Fruit fly (Drosophila melanogaster) whole organism, embryonic: ENCODE results near the gene sau.

Experiments
- Abd-B ChIP-seq: fragments of 200-800 bp; sonication (Bioruptor generic); optimal IDR thresholded peaks from 2 replicates; lab custom pipeline; 2018; ENCODE audit warnings: missing biosample characterization, mild to moderate bottlenecking, missing genetic modification characterization, moderate library complexity
- CG10462 ChIP-seq: fragments of 200-800 bp; sonication (Bioruptor generic); optimal IDR thresholded peaks from 2 replicates; lab custom pipeline; 2016; ENCODE audit warnings: missing biosample characterization, missing genetic modification characterization
- CG10979 ChIP-seq: fragments of 200-800 bp; sonication (Bioruptor generic); optimal IDR thresholded peaks from 2 replicates; lab custom pipeline; 2018; ENCODE audit warnings: missing biosample characterization, mild to moderate bottlenecking, missing genetic modification characterization, moderate library complexity
- CG11696 ChIP-seq: fragments of 200-800 bp; sonication (Bioruptor generic); IDR thresholded peaks from 2 replicates; pipeline ENCODE4 v1.3.6; 2022; ENCODE audit warnings: missing biosample characterization, missing genetic modification characterization
- CG12071 ChIP-seq: fragments of 200-800 bp; sonication (Bioruptor generic); optimal IDR thresholded peaks from 3 replicates; lab custom pipeline; 2018; ENCODE audit warnings: missing biosample characterization, mild to moderate bottlenecking, missing genetic modification characterization
- CG1233 ChIP-seq: fragments of 200-800 bp; sonication (Bioruptor generic); optimal IDR thresholded peaks from 4 replicates; lab custom pipeline; 2018; ENCODE audit warnings: missing biosample characterization, mild to moderate bottlenecking, missing genetic modification characterization
- CG13775 ChIP-seq: fragments of 200-800 bp; sonication (Bioruptor generic); optimal IDR thresholded peaks from 3 replicates; lab custom pipeline; 2017; ENCODE audit warnings: missing biosample characterization, mild to moderate bottlenecking, missing genetic modification characterization
- CG1529 ChIP-seq: fragments of 200-800 bp; sonication (Bioruptor generic); optimal IDR thresholded peaks from 3 replicates; lab custom pipeline; 2018; ENCODE audit warnings: missing biosample characterization, missing genetic modification characterization
- CG15514 ChIP-seq: fragments of 200-800 bp; sonication (Bioruptor generic); optimal IDR thresholded peaks from 3 replicates; lab custom pipeline; 2017; ENCODE audit warnings: missing biosample characterization, missing genetic modification characterization, mild to moderate bottlenecking, moderate library complexity, missing genetic modification reagents
- CG17186 ChIP-seq: fragments of 200-800 bp; sonication (Bioruptor generic); optimal IDR thresholded peaks from 3 replicates; lab custom pipeline; 2017; ENCODE audit warnings: missing biosample characterization, missing genetic modification reagents, missing genetic modification characterization
- CG3065 ChIP-seq: fragments of 200-800 bp; sonication (Bioruptor generic); optimal IDR thresholded peaks from 2 replicates; lab custom pipeline; 2016; ENCODE audit warnings: missing biosample characterization, missing genetic modification characterization
- CG32767 ChIP-seq: fragments of 200-800 bp; sonication (Bioruptor generic); IDR thresholded peaks from 2 replicates; pipeline ENCODE4 v1.3.6; 2022; ENCODE audit warnings: missing biosample characterization, missing genetic modification characterization
- CG32772 ChIP-seq: fragments of 200-800 bp; sonication (Bioruptor generic); IDR thresholded peaks from 2 replicates; pipeline ENCODE4 v1.3.6; 2022; ENCODE audit warnings: missing biosample characterization, missing genetic modification characterization
- CG4282 ChIP-seq: fragments of 200-800 bp; sonication (Bioruptor generic); optimal IDR thresholded peaks from 2 replicates; lab custom pipeline; 2016; ENCODE audit warnings: missing biosample characterization, missing genetic modification characterization
- CG4328 ChIP-seq: fragments of 200-800 bp; sonication (Bioruptor generic); optimal IDR thresholded peaks from 3 replicates; lab custom pipeline; 2017; ENCODE audit warnings: missing biosample characterization, missing genetic modification reagents, missing genetic modification characterization
- CG7745 ChIP-seq: fragments of 200-800 bp; sonication (Bioruptor generic); optimal IDR thresholded peaks from 2 replicates; lab custom pipeline; 2018; ENCODE audit warnings: missing biosample characterization, mild to moderate bottlenecking, missing genetic modification characterization, moderate library complexity
- CG7928 ChIP-seq: fragments of 200-800 bp; sonication (Bioruptor generic); optimal IDR thresholded peaks from 2 replicates; lab custom pipeline; 2017; ENCODE audit warnings: missing biosample characterization, mild to moderate bottlenecking, missing genetic modification characterization
- CG9797 ChIP-seq: fragments of 200-800 bp; sonication (Bioruptor generic); optimal IDR thresholded peaks from 3 replicates; lab custom pipeline; 2018; ENCODE audit warnings: missing biosample characterization, mild to moderate bottlenecking, missing genetic modification characterization
- CoRest ChIP-seq: fragments of 200-800 bp; sonication (Bioruptor generic); optimal IDR thresholded peaks from 3 replicates; lab custom pipeline; 2018; ENCODE audit warnings: missing biosample characterization, mild to moderate bottlenecking, missing genetic modification characterization, moderate library complexity
- Ets97D ChIP-seq: fragments of 200-800 bp; sonication (Bioruptor generic); optimal IDR thresholded peaks from 3 replicates; lab custom pipeline; 2016; ENCODE audit warnings: missing biosample characterization, missing genetic modification characterization
- Hand ChIP-seq: fragments of 200-800 bp; sonication (Bioruptor generic); optimal IDR thresholded peaks from 2 replicates; lab custom pipeline; 2017; ENCODE audit warnings: mild to moderate bottlenecking, missing biosample characterization, missing genetic modification reagents, missing genetic modification characterization
- Hey ChIP-seq: fragments of 200-800 bp; sonication (Bioruptor generic); optimal IDR thresholded peaks from 3 replicates; lab custom pipeline; 2018; ENCODE audit warnings: missing biosample characterization, mild to moderate bottlenecking, missing genetic modification characterization
- Hmr ChIP-seq: fragments of 200-800 bp; sonication (Bioruptor generic); optimal IDR thresholded peaks from 3 replicates; lab custom pipeline; 2017; ENCODE audit warnings: mild to moderate bottlenecking, missing biosample characterization, missing genetic modification reagents, missing genetic modification characterization
- Jarid2 ChIP-seq: fragments of 200-800 bp; sonication (Bioruptor generic); optimal IDR thresholded peaks from 3 replicates; lab custom pipeline; 2017; ENCODE audit warnings: mild to moderate bottlenecking, missing biosample characterization, missing genetic modification reagents, missing genetic modification characterization
- Oaz ChIP-seq: fragments of 200-800 bp; sonication (Bioruptor generic); IDR thresholded peaks from 2 replicates; pipeline ENCODE4 v1.3.6; 2022; ENCODE audit warnings: missing biosample characterization, missing genetic modification characterization
- Sox102F ChIP-seq: fragments of 200-800 bp; sonication (Bioruptor generic); optimal IDR thresholded peaks from 2 replicates; lab custom pipeline; 2018; ENCODE audit warnings: missing biosample characterization, mild to moderate bottlenecking, missing genetic modification characterization, moderate library complexity
- Stat92E ChIP-seq, 3 experiments: fragments of >200 bp in 2 of 3; fragments of 200-800 bp in 1 of 3; sonication (Bioruptor generic) in 1 of 3; optimal IDR thresholded peaks; 2 replicates each; lab custom pipeline; 2017 to 2019; ENCODE audit warnings: missing biosample characterization in 3 of 3, missing genetic modification characterization in 3 of 3, mild to moderate bottlenecking in 1 of 3, moderate library complexity in 1 of 3
- TFAM ChIP-seq: fragments of 200-800 bp; sonication (Bioruptor generic); optimal IDR thresholded peaks from 2 replicates; lab custom pipeline; 2017; ENCODE audit warnings: missing biosample characterization, missing genetic modification characterization, inconsistent platforms
- Usf ChIP-seq: fragments of 200-800 bp; sonication (Bioruptor generic); optimal IDR thresholded peaks from 2 replicates; lab custom pipeline; 2017; ENCODE audit warnings: missing genotype, missing biosample characterization, missing genetic modification characterization
- Xbp1 ChIP-seq: fragments of 200-800 bp; sonication (Bioruptor generic); optimal IDR thresholded peaks from 3 replicates; lab custom pipeline; 2016; ENCODE audit warnings: missing biosample characterization, mild to moderate bottlenecking, missing genetic modification characterization
- az2 ChIP-seq: fragments of 200-800 bp; sonication (Bioruptor generic); optimal IDR thresholded peaks from 3 replicates; lab custom pipeline; 2016; ENCODE audit warnings: missing biosample characterization, missing genetic modification characterization
- bowl ChIP-seq: fragments of 200-800 bp; sonication (Bioruptor generic); IDR thresholded peaks from 2 replicates; pipeline ENCODE4 v1.3.6; 2022; ENCODE audit warnings: missing biosample characterization, missing genetic modification characterization
- btn ChIP-seq: fragments of 200-800 bp; sonication (Bioruptor generic); optimal IDR thresholded peaks from 2 replicates; lab custom pipeline; 2016; ENCODE audit warnings: missing biosample characterization, missing genetic modification characterization
- cg ChIP-seq: fragments of 200-800 bp; sonication (Bioruptor generic); optimal IDR thresholded peaks from 3 replicates; lab custom pipeline; 2019; ENCODE audit warnings: missing biosample characterization, mild to moderate bottlenecking, missing genetic modification characterization, moderate library complexity
- cwo ChIP-seq: fragments of 200-800 bp; sonication (Bioruptor generic); optimal IDR thresholded peaks from 3 replicates; lab custom pipeline; 2017; ENCODE audit warnings: missing biosample characterization, missing genetic modification characterization, mild to moderate bottlenecking, moderate library complexity, missing genetic modification reagents
- disco-r ChIP-seq: fragments of 200-800 bp; sonication (Bioruptor generic); optimal IDR thresholded peaks from 2 replicates; lab custom pipeline; 2016; ENCODE audit warnings: missing biosample characterization, missing genetic modification characterization
- hb ChIP-seq: fragments of 200-800 bp; sonication (Bioruptor generic); IDR thresholded peaks from 3 replicates; pipeline ENCODE4 v1.3.6; 2022; ENCODE audit warnings: missing biosample characterization, missing genetic modification characterization; ENCODE audit not compliant: partially characterized antibody
- hkb ChIP-seq, 2 experiments: fragments of 200-800 bp in 1 of 2; fragments of >200 bp in 1 of 2; sonication (Bioruptor generic) in 1 of 2; IDR thresholded peaks in 1 of 2; optimal IDR thresholded peaks in 1 of 2; 2 replicates each; pipeline versions ENCODE4 v1.3.6 to Lab custom; 2017 to 2022; ENCODE audit warnings: missing biosample characterization in 1 of 2, missing genetic modification characterization in 1 of 2
- knrl ChIP-seq: fragments of 200-800 bp; sonication (Bioruptor generic); IDR thresholded peaks from 3 replicates; pipeline ENCODE4 v1.3.6; 2022; ENCODE audit warnings: missing biosample characterization, missing genetic modification characterization; ENCODE audit not compliant: partially characterized antibody
- nerfin-2 ChIP-seq: fragments of 200-800 bp; sonication (Bioruptor generic); IDR thresholded peaks from 2 replicates; pipeline ENCODE4 v1.3.6; 2022; ENCODE audit warnings: missing biosample characterization, missing genetic modification characterization; ENCODE audit not compliant: partially characterized antibody
- pfk ChIP-seq: fragments of 200-800 bp; sonication (Bioruptor generic); optimal IDR thresholded peaks from 2 replicates; lab custom pipeline; 2018; ENCODE audit warnings: missing biosample characterization, mild to moderate bottlenecking, missing genetic modification characterization, moderate library complexity
- row ChIP-seq: fragments of 200-800 bp; sonication (Bioruptor generic); IDR thresholded peaks from 3 replicates; pipeline ENCODE4 v1.3.6; 2022; ENCODE audit warnings: missing biosample characterization, missing genetic modification characterization
- slou ChIP-seq: fragments of 200-800 bp; sonication (Bioruptor generic); optimal IDR thresholded peaks from 3 replicates; lab custom pipeline; 2016; ENCODE audit warnings: missing biosample characterization, missing genetic modification characterization
- tin ChIP-seq: fragments of 200-800 bp; sonication (Bioruptor generic); optimal IDR thresholded peaks from 3 replicates; lab custom pipeline; 2016; ENCODE audit warnings: missing biosample characterization, missing genetic modification characterization
- toy ChIP-seq: fragments of 200-800 bp; sonication (Bioruptor generic); IDR thresholded peaks from 2 replicates; pipeline ENCODE4 v1.3.6; 2022; ENCODE audit warnings: missing biosample characterization, missing genetic modification characterization
- unpg ChIP-seq: fragments of 200-800 bp; sonication (Bioruptor generic); optimal IDR thresholded peaks from 3 replicates; lab custom pipeline; 2018; ENCODE audit warnings: missing biosample characterization, mild to moderate bottlenecking, missing genetic modification characterization, moderate library complexity
- wdn ChIP-seq: fragments of 200-800 bp; sonication (Bioruptor generic); IDR thresholded peaks from 2 replicates; pipeline ENCODE4 v1.3.6; 2022; ENCODE audit warnings: missing biosample characterization, missing genetic modification characterization

Gene sau

DNA sequence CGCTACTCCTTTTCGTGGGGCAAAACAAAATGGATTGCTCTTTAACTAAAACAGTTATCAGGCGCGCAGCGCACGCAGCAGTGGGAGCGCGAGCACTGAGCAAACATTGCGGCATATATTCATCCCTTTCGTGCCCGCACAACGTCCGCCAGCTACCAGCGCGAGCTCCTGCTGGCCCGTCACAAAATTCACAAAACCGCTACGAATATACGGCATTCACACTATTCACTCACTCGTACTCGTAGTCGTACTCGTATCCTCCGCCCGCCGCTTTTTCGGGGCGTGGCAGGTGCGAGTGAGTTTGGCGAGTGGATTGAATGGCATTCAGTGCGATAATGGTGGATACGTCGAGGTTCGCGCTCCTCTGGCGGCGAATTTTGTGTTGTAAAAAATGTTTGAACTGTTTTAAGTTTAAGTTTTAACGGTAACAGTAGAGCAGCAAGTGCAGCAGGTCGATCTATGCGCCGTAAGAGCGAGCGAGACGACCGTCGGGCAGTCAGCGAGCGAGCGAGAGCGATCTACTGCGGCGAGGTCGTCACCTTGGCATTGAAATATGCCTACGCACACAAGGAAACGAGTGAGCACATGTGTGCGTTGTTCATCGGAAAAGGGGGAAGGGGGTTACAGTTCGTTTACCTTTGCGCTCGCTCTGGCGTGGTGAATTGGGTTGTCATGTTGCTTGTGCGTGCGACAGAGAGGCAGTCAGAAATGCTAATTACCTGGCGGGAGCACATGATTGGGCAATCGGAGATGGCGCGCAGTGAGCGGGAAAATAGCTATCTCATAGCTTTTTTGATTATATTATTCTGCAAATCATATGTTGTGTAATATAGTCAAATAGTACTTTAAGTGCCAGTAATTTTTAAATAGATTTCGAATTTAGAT lies 29.3 kb upstream of the sau start (continued):
- TF ChIP-seq CG10979, result peak; percentile 37
- TF ChIP-seq Sox102F (GFP tag; lab: Kevin White, UChicago), result peak; percentile 40
- no peak for TF ChIP-seq knrl (GFP tag; lab: Robert Waterston, UW)
- TF ChIP-seq nerfin-2, result no peak
- peak; percentile 85 for TF ChIP-seq Hmr (GFP tag; lab: Kevin White, UChicago)
- no peak for TF ChIP-seq CG11696 (GFP tag; lab: Robert Waterston, UW)
- TF ChIP-seq cg, result peak; percentile 98
- TF ChIP-seq Jarid2 (GFP tag; lab: Kevin White, UChicago), result peak; percentile 55
- TF ChIP-seq tin (GFP tag; lab: Kevin White, UChicago), result peak; percentile 24
- peak; percentile 61 for TF ChIP-seq slou (GFP tag; lab: Kevin White, UChicago)
- peak; percentile 24 for TF ChIP-seq pfk
- peak; percentile 67 for TF ChIP-seq CoRest
- TF ChIP-seq Ets97D, result no peak
- TF ChIP-seq disco-r, result no peak
- TF ChIP-seq CG32767 (GFP tag; lab: Robert Waterston, UW), result no peak
- TF ChIP-seq CG9797 (GFP tag; lab: Kevin White, UChicago), result no peak
- TF ChIP-seq CG15514 (GFP tag; lab: Kevin White, UChicago), result peak; percentile 59
- peak; percentile 19 for TF ChIP-seq hkb (optimal IDR thresholded peaks at IDR 0.05; lab: Kevin White, UChicago)
- no peak for TF ChIP-seq hkb (GFP tag; IDR thresholded peaks at IDR 0.05; lab: Robert Waterston, UW)
- TF ChIP-seq CG4328 (GFP tag; lab: Kevin White, UChicago), result peak; percentile 74
- peak; percentile 70 for TF ChIP-seq CG4282
- TF ChIP-seq CG17186 (GFP tag; lab: Kevin White, UChicago), result no peak
- TF ChIP-seq CG3065 (GFP tag; lab: Kevin White, UChicago), result peak; percentile 99
- TF ChIP-seq hb (GFP tag; lab: Robert Waterston, UW), result no peak
- TF ChIP-seq cwo (GFP tag; lab: Kevin White, UChicago), result peak; percentile 95
- TF ChIP-seq Hand, result peak; percentile 61
- TF ChIP-seq CG1529 (GFP tag; lab: Kevin White, UChicago), result peak; percentile 35
- TF ChIP-seq Hey (tag; lab: Kevin White, UChicago), result peak; percentile 38
- TF ChIP-seq CG7928 (GFP tag; lab: Kevin White, UChicago), result peak; percentile 4
- TF ChIP-seq TFAM (GFP tag; lab: Kevin White, UChicago), result no peak
- peak in 1 of 3 experiments; percentile 97 for TF ChIP-seq Stat92E (GFP tag; optimal IDR thresholded peaks at IDR 0.05; lab: Kevin White, UChicago)
- TF ChIP-seq Xbp1 (GFP tag; lab: Kevin White, UChicago), result peak; percentile 59
- peak; percentile 68 for TF ChIP-seq Usf (GFP tag; lab: Kevin White, UChicago)
- TF ChIP-seq CG32772, result no peak
- peak; percentile 48 for TF ChIP-seq CG12071 (GFP tag; lab: Kevin White, UChicago)
- TF ChIP-seq bowl, result no peak
- TF ChIP-seq Oaz (GFP tag; lab: Robert Waterston, UW), result no peak
- TF ChIP-seq CG7745 (tag; lab: Kevin White, UChicago), result no peak
- peak; percentile 39 for TF ChIP-seq az2
- TF ChIP-seq CG1233 (GFP tag; lab: Kevin White, UChicago), result peak; percentile 29
- no peak for TF ChIP-seq toy (GFP tag; lab: Robert Waterston, UW)
- peak; percentile 34 for TF ChIP-seq unpg (GFP tag; lab: Kevin White, UChicago)
- no peak for TF ChIP-seq CG10462 (GFP tag; lab: Kevin White, UChicago)
- TF ChIP-seq CG13775 (GFP tag; lab: Kevin White, UChicago), result peak; percentile 55
- TF ChIP-seq wdn (GFP tag; lab: Robert Waterston, UW), result no peak
- no peak for TF ChIP-seq Abd-B (GFP tag; lab: Kevin White, UChicago)
- TF ChIP-seq row (GFP tag; lab: Robert Waterston, UW), result no peak
- TF ChIP-seq btn (GFP tag; lab: Kevin White, UChicago), result no peak
